Worm (Caenorhabditis elegans) whole organism, L4 larva: ENCODE measurements around the gene clh-3.

Experiments used
- ZK546.5 ChIP-seq, 2 experiments: sonication (generic microtip); optimal IDR thresholded peaks; 2 replicates each; lab custom pipeline; 2017; ENCODE audit warnings: missing biosample characterization in 2 of 2, missing genetic modification characterization in 2 of 2
- aly-2 ChIP-seq: sonication (generic microtip); optimal IDR thresholded peaks from 2 replicates; lab custom pipeline; 2018; ENCODE audit warnings: missing biosample characterization, missing genetic modification characterization
- ces-1 ChIP-seq: fragments of 150-350 bp; sonication (generic microtip); optimal IDR thresholded peaks from 4 replicates; lab custom pipeline; 2014; ENCODE audit warnings: missing biosample characterization, missing genetic modification reagents, missing genetic modification characterization
- lin-39 ChIP-seq: fragments of 150-350 bp; optimal IDR thresholded peaks from 2 replicates; lab custom pipeline; 2014; ENCODE audit warnings: missing biosample characterization, missing genetic modification reagents, missing genetic modification characterization
- mdl-1 ChIP-seq, 2 experiments: fragments of 150-350 bp in 1 of 2; sonication (generic microtip) in 1 of 2; optimal IDR thresholded peaks; 2 replicates each; lab custom pipeline; 2014 to 2017; ENCODE audit warnings: missing biosample characterization in 2 of 2, missing genetic modification characterization in 2 of 2
- nhr-48 ChIP-seq: sonication (generic microtip); optimal IDR thresholded peaks from 2 replicates; lab custom pipeline; 2016; ENCODE audit warnings: mild to moderate bottlenecking, missing genetic modification characterization, missing compliant biosample characterization
- snpc-4 ChIP-seq: fragments of 150-350 bp; optimal IDR thresholded peaks from 2 replicates; lab custom pipeline; 2014; ENCODE audit warnings: missing biosample characterization, missing genetic modification characterization
- spr-1 ChIP-seq: sonication (generic microtip); optimal IDR thresholded peaks from 2 replicates; lab custom pipeline; 2016; ENCODE audit warnings: mild to moderate bottlenecking, missing genetic modification characterization, missing compliant biosample characterization

ce11 chrII:7228646-7229200, 3.0 kb upstream of the clh-3 start, which contains the start of gene F32A5.4:
- no peak for TF ChIP-seq spr-1 (tag; lab: Kevin White, UChicago)
- no peak for TF ChIP-seq mdl-1 (tag; optimal IDR thresholded peaks at IDR 0.05; lab: Kevin White, UChicago)
- no peak for TF ChIP-seq aly-2 (tag; lab: Kevin White, UChicago)
- TF ChIP-seq nhr-48 (tag; lab: Kevin White, UChicago): no peak
- no peak for TF ChIP-seq lin-39 (tag; lab: Kevin White, UChicago)
- TF ChIP-seq snpc-4 (tag; lab: Kevin White, UChicago): no peak
- TF ChIP-seq ces-1 (GFP tag; lab: Kevin White, UChicago): no peak
- no peak for TF ChIP-seq ZK546.5 (tag; optimal IDR thresholded peaks at IDR 0.05; lab: Kevin White, UChicago)
